Worm (Caenorhabditis elegans) whole organism, L3 larva: ENCODE measurements around the gene K08F8.7.

Experiments
- elt-3 ChIP-seq, 3 experiments: fragments of 150-350 bp in 1 of 3; sonication (generic microtip) in 2 of 3; optimal IDR thresholded peaks; 2 replicates in 2 of 3; 4 replicates in 1 of 3; lab custom pipeline; 2014 to 2017; ENCODE audit warnings: missing biosample characterization in 3 of 3, missing genetic modification characterization in 3 of 3
- lin-15B ChIP-seq: fragments of 150-350 bp; optimal IDR thresholded peaks from 2 replicates; lab custom pipeline; 2014; ENCODE audit warnings: missing biosample characterization, missing genetic modification characterization
- nhr-77 ChIP-seq: fragments of 150-350 bp; optimal IDR thresholded peaks from 2 replicates; lab custom pipeline; 2014; ENCODE audit warnings: missing biosample characterization, missing genetic modification characterization

DNA sequence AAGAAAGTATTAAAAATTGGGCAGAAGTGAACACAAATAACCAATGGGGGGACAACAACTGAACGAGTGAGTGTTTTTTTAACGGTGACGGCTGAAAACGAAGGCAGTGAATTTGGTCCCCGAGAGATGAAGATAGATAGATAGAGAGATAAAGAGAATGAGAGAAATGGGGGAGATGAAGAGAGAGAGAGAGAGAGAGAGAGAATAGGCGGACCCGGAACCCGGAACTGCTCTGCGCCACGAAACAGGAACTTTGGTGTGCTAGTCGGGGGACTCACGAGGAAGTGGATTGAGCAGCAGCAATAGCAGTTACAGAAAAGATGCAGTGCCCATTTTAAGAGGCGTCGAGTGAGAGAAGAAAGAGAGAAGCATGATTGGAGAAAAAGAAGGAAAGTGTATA, 41.2 kb upstream of the K08F8.7 start:
- no peak for TF ChIP-seq elt-3 (tag; optimal IDR thresholded peaks at IDR 0.05; lab: Kevin White, UChicago)
- peak; percentile 12 for TF ChIP-seq lin-15B (tag; lab: Kevin White, UChicago)
- no peak for TF ChIP-seq nhr-77 (tag; lab: Kevin White, UChicago)
